Fruit fly (Drosophila melanogaster): ENCODE measurements around the gene CG10140.

- no peak for TF ChIP-seq CG8478 (optimal IDR thresholded peaks at IDR 0.05)
- no peak for TF ChIP-seq CTCF (optimal IDR thresholded peaks at IDR 0.05)
Observed at dm6 chr3L:13486860-13487404, 46.7 kb upstream of the CG10140 start.
